Fruit fly (Drosophila melanogaster): Measurements from ENCODE around the gene Kap-alpha3.

Kap-alpha3 gene

DNA sequence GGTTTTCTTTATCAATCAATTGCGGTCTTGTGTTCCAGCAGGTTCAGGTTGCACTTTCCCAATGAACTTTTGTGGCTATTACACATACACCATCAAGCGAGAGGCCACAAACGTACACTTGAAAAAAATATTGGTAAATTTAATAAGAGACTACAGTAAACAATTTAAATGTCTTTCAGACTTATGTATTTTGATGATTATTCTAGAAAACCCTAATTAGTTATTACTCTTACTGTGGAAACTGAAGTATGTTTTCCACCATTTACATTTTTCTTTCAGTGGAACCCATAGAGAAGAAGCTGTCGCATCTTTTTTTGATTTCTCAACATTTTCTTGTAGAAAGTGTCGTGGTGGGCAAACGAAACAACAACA lies 43.4 kb downstream of the Kap-alpha3 start (continued):
- TF ChIP-seq Dbx (GFP tag; IDR thresholded peaks at IDR 0.05) (peak; percentile 78), chif (GFP tag; optimal IDR thresholded peaks at IDR 0.05) (peak; percentile 91 to 95), unc-4 (GFP tag; IDR thresholded peaks at IDR 0.05; ENCODE audit: partially characterized antibody) (no peak), Oli (tag; optimal IDR thresholded peaks at IDR 0.05) (peak; percentile 96), CG15514 (GFP tag; optimal IDR thresholded peaks at IDR 0.05) (peak; percentile 50), CG6683 (GFP tag; optimal IDR thresholded peaks at IDR 0.05) (peak; percentile 65), CoRest (tag; optimal IDR thresholded peaks at IDR 0.05) (peak; percentile 95), CG15479 (GFP tag; optimal IDR thresholded peaks at IDR 0.05) (no peak), PHDP (tag; optimal IDR thresholded peaks at IDR 0.05) (peak; percentile 96), CG14667 (GFP tag; IDR thresholded peaks at IDR 0.05) (peak; percentile 88), phol (tag; optimal IDR thresholded peaks at IDR 0.05) (peak; percentile 95), chn (GFP tag; optimal IDR thresholded peaks at IDR 0.05) (peak; percentile 88), CG17912 (GFP tag; optimal IDR thresholded peaks at IDR 0.05) (peak; percentile 58), Camta (GFP tag; optimal IDR thresholded peaks at IDR 0.05) (peak; percentile 93), CG12391 (tag; optimal IDR thresholded peaks at IDR 0.05) (peak; percentile 95), CG3995 (GFP tag; optimal IDR thresholded peaks at IDR 0.05) (peak; percentile 3), CG15269 (tag; optimal IDR thresholded peaks at IDR 0.05) (peak; percentile 95), H15 (GFP tag; IDR thresholded peaks at IDR 0.05) (peak; percentile 90), ap (GFP tag; IDR thresholded peaks at IDR 0.05) (peak; percentile 90), dysf (GFP tag; IDR thresholded peaks at IDR 0.05) (peak; percentile 91), CG31441 (GFP tag; IDR thresholded peaks at IDR 0.05) (peak; percentile 98), CG7963 (GFP tag; IDR thresholded peaks at IDR 0.05; ENCODE audit: partially characterized antibody) (no peak), Ravus (GFP tag; IDR thresholded peaks at IDR 0.05) (peak; percentile 56), CG12155 (GFP tag; optimal IDR thresholded peaks at IDR 0.05) (peak; percentile 89), knrl (GFP tag; IDR thresholded peaks at IDR 0.05; ENCODE audit: partially characterized antibody) (no peak), croc (GFP tag; conservative IDR thresholded peaks at IDR 0.05) (peak; percentile 91), CG12236 (GFP tag; optimal IDR thresholded peaks at IDR 0.05) (peak; percentile 76), Dip3 (GFP tag; optimal IDR thresholded peaks at IDR 0.05) (peak; percentile 88), wdn (GFP tag; IDR thresholded peaks at IDR 0.05) (peak; percentile 84), zf30C (GFP tag; optimal IDR thresholded peaks at IDR 0.05) (peak; percentile 58), ken (GFP tag; IDR thresholded peaks at IDR 0.05) (peak; percentile 95), CG15073 (GFP tag; optimal IDR thresholded peaks at IDR 0.05) (peak; percentile 76), MTF-1 (GFP tag; optimal IDR thresholded peaks at IDR 0.05; ENCODE audit: borderline replicate concordance) (peak; percentile 87), CG12299 (tag; optimal IDR thresholded peaks at IDR 0.05) (peak; percentile 92), sc (optimal IDR thresholded peaks at IDR 0.05) (no peak), sc (GFP tag; optimal IDR thresholded peaks at IDR 0.05) (peak; percentile 92), Atf-2 (GFP tag; optimal IDR thresholded peaks at IDR 0.05) (peak; percentile 93), Oaz (GFP tag; IDR thresholded peaks at IDR 0.05) (peak; percentile 73), CG32532 (GFP tag; IDR thresholded peaks at IDR 0.05) (peak; percentile 93), CTCF (GFP tag; optimal IDR thresholded peaks at IDR 0.05) (peak; percentile 65), CG11456 (GFP tag; IDR thresholded peaks at IDR 0.05) (peak; percentile 88; the same call in 2 of the 3 replicates), Abd-B (GFP tag; optimal IDR thresholded peaks at IDR 0.05) (no peak), ranshi (GFP tag; IDR thresholded peaks at IDR 0.05) (peak; percentile 93), cwo (GFP tag; optimal IDR thresholded peaks at IDR 0.05) (peak; percentile 68), gro (GFP tag; optimal IDR thresholded peaks at IDR 0.05) (peak; percentile 88), bab2 (GFP tag; optimal IDR thresholded peaks at IDR 0.05) (peak; percentile 95), CG12219 (GFP tag; optimal IDR thresholded peaks at IDR 0.05) (peak; percentile 91), zen2 (GFP tag; IDR thresholded peaks at IDR 0.05; ENCODE audit: partially characterized antibody) (no peak), CG10462 (GFP tag; optimal IDR thresholded peaks at IDR 0.05) (peak; percentile 83), YL-1 (GFP tag; optimal IDR thresholded peaks at IDR 0.05) (peak; percentile 70), HmgZ (tag; optimal IDR thresholded peaks at IDR 0.05) (peak; percentile 89), corto (GFP tag; optimal IDR thresholded peaks at IDR 0.05) (no peak)

All from whole organism, embryonic.